Fruit fly (Drosophila melanogaster) Kc167 (cell line): ENCODE measurements around the gene CG34384.

Experiments
- Sin3A ChIP-seq: fragments of >200 bp; optimal IDR thresholded peaks from 2 replicates; lab custom pipeline; 2018; ENCODE audit warnings: missing external identifiers
- insv ChIP-seq: fragments of >200 bp; optimal IDR thresholded peaks from 3 replicates; lab custom pipeline; 2018; ENCODE audit warnings: missing external identifiers
- psq ChIP-seq: fragments of >200 bp; optimal IDR thresholded peaks from 2 replicates; lab custom pipeline; 2017; ENCODE audit warnings: missing external identifiers
- ttk ChIP-seq: sonication (Bioruptor generic); optimal IDR thresholded peaks from 2 replicates; lab custom pipeline; 2017; ENCODE audit warnings: missing external identifiers

DNA sequence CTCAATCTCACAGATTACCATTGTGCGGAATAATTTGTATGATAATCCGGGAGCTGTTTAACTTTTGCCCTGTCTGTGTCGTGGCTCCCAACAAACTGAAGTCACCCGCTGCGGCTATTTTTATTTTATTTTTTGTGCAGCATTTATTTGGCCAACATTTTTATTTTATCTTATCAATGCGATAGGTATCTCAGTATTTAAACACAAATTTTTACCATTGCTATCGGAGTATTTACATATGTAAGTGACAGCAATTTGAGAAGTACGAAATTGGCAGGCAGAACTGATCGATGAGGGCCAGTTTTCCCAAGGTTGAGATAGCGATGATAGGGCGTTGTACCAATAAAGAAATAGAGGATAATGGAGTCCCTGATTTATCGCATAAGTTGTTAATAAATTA lies 24.1 kb upstream of the CG34384 start, which contains the start of gene CG18746:
- TF ChIP-seq ttk (no peak), psq (no peak), Sin3A (lab: Kevin White, UChicago) (no peak), insv (no peak)
